Fruit fly (Drosophila melanogaster) whole organism, wandering third instar larva: ENCODE results near the gene Uros1.

Source experiments
- Abd-B ChIP-seq: fragments of >200 bp; optimal IDR thresholded peaks from 2 replicates; lab custom pipeline; 2017; ENCODE audit warnings: missing biosample characterization, missing genetic modification characterization
- CG32264 ChIP-seq: fragments of 200-800 bp; sonication (Bioruptor generic); optimal IDR thresholded peaks from 2 replicates; lab custom pipeline; 2016; ENCODE audit warnings: missing biosample characterization, missing genetic modification characterization
- CG9705 ChIP-seq: fragments of 200-800 bp; sonication (Bioruptor generic); optimal IDR thresholded peaks from 2 replicates; lab custom pipeline; 2018; ENCODE audit warnings: missing biosample characterization, mild to moderate bottlenecking, missing genetic modification characterization
- CrebA ChIP-seq: fragments of 200-800 bp; sonication (Bioruptor generic); optimal IDR thresholded peaks from 2 replicates; lab custom pipeline; 2016; ENCODE audit warnings: missing biosample characterization, mild to moderate bottlenecking, missing genetic modification characterization, borderline replicate concordance
- Dfd ChIP-seq: fragments of >200 bp; optimal IDR thresholded peaks from 2 replicates; lab custom pipeline; 2017; ENCODE audit warnings: missing biosample characterization, missing genetic modification characterization
- Dif ChIP-seq: fragments of 200-275, 200-300 bp; sonication (Bioruptor generic); optimal IDR thresholded peaks from 2 replicates; lab custom pipeline; 2018; ENCODE audit warnings: missing biosample characterization, missing genetic modification characterization; ENCODE audit not compliant: partially characterized antibody
- GATAd ChIP-seq: sonication (Bioruptor generic); optimal IDR thresholded peaks from 2 replicates; lab custom pipeline; 2016; ENCODE audit warnings: missing biosample characterization, missing genetic modification characterization
- HLH106 ChIP-seq: fragments of 200-800 bp; optimal IDR thresholded peaks from 3 replicates; lab custom pipeline; 2019; ENCODE audit warnings: missing biosample characterization, mild to moderate bottlenecking, missing genetic modification characterization, moderate library complexity
- Hnf4 ChIP-seq: fragments of 200-800 bp; sonication (Bioruptor generic); optimal IDR thresholded peaks from 2 replicates; lab custom pipeline; 2016; ENCODE audit warnings: missing biosample characterization, mild to moderate bottlenecking, missing genetic modification characterization
- Hr78 ChIP-seq: fragments of >200 bp; optimal IDR thresholded peaks from 2 replicates; lab custom pipeline; 2017; ENCODE audit warnings: missing biosample characterization, missing genetic modification characterization
- Hr83 ChIP-seq: fragments of 200-300 bp; sonication (Bioruptor generic); optimal IDR thresholded peaks from 2 replicates; lab custom pipeline; 2016; ENCODE audit warnings: missing biosample characterization, mild to moderate bottlenecking, missing genetic modification characterization, moderate library complexity; ENCODE audit not compliant: poor library complexity, severe bottlenecking
- Jra ChIP-seq: sonication (Bioruptor generic); optimal IDR thresholded peaks from 2 replicates; lab custom pipeline; 2016; ENCODE audit warnings: missing biosample characterization, missing genetic modification characterization
- Mio ChIP-seq: sonication (Bioruptor generic); optimal IDR thresholded peaks from 2 replicates; lab custom pipeline; 2016; ENCODE audit warnings: missing biosample characterization, missing genetic modification characterization
- Myc ChIP-seq: fragments of >200 bp; optimal IDR thresholded peaks from 2 replicates; lab custom pipeline; 2017
- N ChIP-seq: fragments of >200 bp; optimal IDR thresholded peaks from 2 replicates; lab custom pipeline; 2018; ENCODE audit warnings: missing biosample characterization, missing external identifiers, missing genetic modification characterization
- OdsH ChIP-seq: fragments of 200-800 bp; sonication (Bioruptor generic); optimal IDR thresholded peaks from 2 replicates; lab custom pipeline; 2016; ENCODE audit warnings: missing biosample characterization, mild to moderate bottlenecking, missing genetic modification characterization
- Rel ChIP-seq, 2 experiments: fragments of 200-800 bp; sonication (Bioruptor generic) in 1 of 2; optimal IDR thresholded peaks; 2 replicates in 1 of 2; 3 replicates in 1 of 2; lab custom pipeline; 2016 to 2019; ENCODE audit warnings: mild to moderate bottlenecking in 2 of 2, missing biosample characterization in 2 of 2, missing genetic modification characterization in 2 of 2, moderate library complexity in 1 of 2
- Sp1 ChIP-seq: fragments of 200-800 bp; sonication (Bioruptor generic); optimal IDR thresholded peaks from 3 replicates; lab custom pipeline; 2019; ENCODE audit warnings: missing biosample characterization, mild to moderate bottlenecking, missing genetic modification characterization, moderate library complexity
- br ChIP-seq: fragments of 200-800 bp; sonication (Bioruptor generic); optimal IDR thresholded peaks from 2 replicates; lab custom pipeline; 2016; ENCODE audit warnings: missing biosample characterization, missing genetic modification characterization
- dl ChIP-seq, 2 experiments: fragments of 175-275, 200-275 bp in 1 of 2; fragments of 200-275 bp in 1 of 2; sonication (Bioruptor generic); optimal IDR thresholded peaks; lab custom pipeline; 2018; ENCODE audit warnings: mild to moderate bottlenecking in 2 of 2, missing biosample characterization in 2 of 2, missing genetic modification characterization in 2 of 2, moderate library complexity in 2 of 2; ENCODE audit not compliant: partially characterized antibody in 2 of 2, insufficient read depth in 1 of 2
- dsf ChIP-seq: sonication (Bioruptor generic); optimal IDR thresholded peaks from 2 replicates; lab custom pipeline; 2016; ENCODE audit warnings: missing biosample characterization, missing genetic modification characterization, borderline replicate concordance
- ey ChIP-seq: fragments of 200-800 bp; sonication (Bioruptor generic); optimal IDR thresholded peaks from 2 replicates; lab custom pipeline; 2016; ENCODE audit warnings: missing biosample characterization, missing genetic modification characterization
- foxo ChIP-seq, 2 experiments: fragments of 200-800 bp; sonication (Bioruptor generic); optimal IDR thresholded peaks; 2 replicates in 1 of 2; 3 replicates in 1 of 2; lab custom pipeline; 2016 to 2017; ENCODE audit warnings: missing biosample characterization in 2 of 2, missing genetic modification characterization in 2 of 2
- fru ChIP-seq: fragments of 200-800 bp; sonication (Bioruptor generic); optimal IDR thresholded peaks from 3 replicates; lab custom pipeline; 2016; ENCODE audit warnings: missing biosample characterization, mild to moderate bottlenecking, missing genetic modification characterization
- h ChIP-seq: fragments of 200-800 bp; sonication (Bioruptor generic); optimal IDR thresholded peaks from 3 replicates; lab custom pipeline; 2016; ENCODE audit warnings: missing biosample characterization, mild to moderate bottlenecking, missing genetic modification characterization
- jim ChIP-seq: fragments of 175-275, 200-325 bp; sonication (Bioruptor generic); optimal IDR thresholded peaks from 2 replicates; lab custom pipeline; 2016; ENCODE audit warnings: missing biosample characterization, mild to moderate bottlenecking, missing genetic modification characterization
- lola ChIP-seq: fragments of >200 bp; optimal IDR thresholded peaks from 2 replicates; lab custom pipeline; 2017; ENCODE audit warnings: missing biosample characterization, missing genetic modification characterization
- pan ChIP-seq: fragments of >200 bp; optimal IDR thresholded peaks from 2 replicates; lab custom pipeline; 2017
- psq ChIP-seq: fragments of 200-800 bp; sonication (Bioruptor generic); optimal IDR thresholded peaks from 3 replicates; lab custom pipeline; 2017; ENCODE audit warnings: missing biosample characterization, mild to moderate bottlenecking, missing genetic modification characterization, moderate library complexity
- rgr ChIP-seq: fragments of 200-800 bp; sonication (Bioruptor generic); optimal IDR thresholded peaks from 3 replicates; lab custom pipeline; 2016; ENCODE audit warnings: missing biosample characterization, mild to moderate bottlenecking, missing genetic modification characterization
- sv ChIP-seq: fragments of 200-800 bp; sonication (Bioruptor generic); optimal IDR thresholded peaks from 3 replicates; lab custom pipeline; 2016; ENCODE audit warnings: missing biosample characterization, missing genetic modification characterization
- tai ChIP-seq: sonication (Bioruptor generic); optimal IDR thresholded peaks from 2 replicates; lab custom pipeline; 2016; ENCODE audit warnings: missing biosample characterization, missing genetic modification characterization
- usp ChIP-seq: fragments of >200 bp; optimal IDR thresholded peaks from 2 replicates; lab custom pipeline; 2017; ENCODE audit warnings: missing biosample characterization, missing genetic modification characterization
- woc ChIP-seq: sonication (Bioruptor generic); optimal IDR thresholded peaks from 2 replicates; lab custom pipeline; 2016; ENCODE audit warnings: missing biosample characterization, mild to moderate bottlenecking, missing genetic modification characterization

Gene Uros1

dm6 chrX:8905545-8906455, 5.7 kb upstream of the Uros1 start:
- TF ChIP-seq woc (GFP tag; lab: Kevin White, UChicago) = no peak
- peak; percentile 40 for TF ChIP-seq h (GFP tag; lab: Kevin White, UChicago)

- TF ChIP-seq OdsH (GFP tag; lab: Kevin White, UChicago) (no peak), Rel (GFP tag; optimal IDR thresholded peaks at IDR 0.05; lab: Kevin White, UChicago) (no peak), Rel (tag; optimal IDR thresholded peaks at IDR 0.05; lab: Kevin White, UChicago) (peak; percentile 31), rgr (no peak), N (GFP tag; lab: Kevin White, UChicago) (no peak), Myc (peak; percentile 0)
Measured at dm6 chrX:8901447-8901846, 1.4 kb upstream of the Uros1 start, which contains the start of gene Rbm13. Gene Rbm13 (plus strand): TSS chrX:8901699.

- TF ChIP-seq Myc (no peak), usp (GFP tag; lab: Kevin White, UChicago) (no peak), Hr78 (GFP tag; lab: Kevin White, UChicago) (no peak), sv (peak; percentile 40), rgr (peak; percentile 68), GATAd (GFP tag; lab: Kevin White, UChicago) (peak; percentile 69), Rel (GFP tag; optimal IDR thresholded peaks at IDR 0.05; lab: Kevin White, UChicago) (peak; percentile 15), Rel (tag; optimal IDR thresholded peaks at IDR 0.05; lab: Kevin White, UChicago) (peak; percentile 40), Mio (GFP tag; lab: Kevin White, UChicago) (no peak), Hr83 (GFP tag; lab: Kevin White, UChicago) (peak; percentile 90), HLH106 (tag; lab: Kevin White, UChicago) (peak; percentile 50), br (peak; percentile 32), jim (GFP tag; lab: Kevin White, UChicago) (peak; percentile 72), Hnf4 (GFP tag; lab: Kevin White, UChicago) (peak; percentile 76), tai (GFP tag; lab: Kevin White, UChicago) (peak; percentile 42), Abd-B (no peak), CG32264 (GFP tag; lab: Kevin White, UChicago) (no peak), N (GFP tag; lab: Kevin White, UChicago) (no peak), Dif (GFP tag; lab: Kevin White, UChicago) (no peak), Jra (no peak), foxo (GFP tag; optimal IDR thresholded peaks at IDR 0.05; lab: Kevin White, UChicago) (peak; percentile 41 to 77), CrebA (no peak), dl (GFP tag; optimal IDR thresholded peaks at IDR 0.05; lab: Kevin White, UChicago; ENCODE audit: insufficient read depth in 1 of 2, partially characterized antibody in 2 of 2) (no peak), woc (GFP tag; lab: Kevin White, UChicago) (no peak), CG9705 (GFP tag; lab: Kevin White, UChicago) (no peak), pan (lab: Kevin White, UChicago) (no peak), fru (GFP tag; lab: Kevin White, UChicago) (peak; percentile 48), lola (GFP tag; lab: Kevin White, UChicago) (no peak), dsf (GFP tag; lab: Kevin White, UChicago) (peak; percentile 0), h (GFP tag; lab: Kevin White, UChicago) (peak; percentile 65), psq (peak; percentile 87), ey (GFP tag; lab: Kevin White, UChicago) (peak; percentile 51), Dfd (peak; percentile 66), Sp1 (peak; percentile 31)
Measured at dm6 chrX:8897859-8898427, 2.1 kb downstream of the Uros1 start, which contains the start of gene Moe. Gene Moe (minus strand): TSS chrX:8898332.
